Worm (Caenorhabditis elegans) whole organism, L4 larva: ENCODE results near the gene ceh-24.
A peak's percentile ranks its signal among the peaks of the same experiment; 100 is the strongest.

Source experiments
- D1046.2 ChIP-seq: fragments of 200-800 bp; sonication (Bioruptor generic); IDR thresholded peaks from 2 replicates; pipeline ENCODE4 v1.3.6; 2022; ENCODE audit warnings: missing genetic modification characterization, missing compliant biosample characterization
- F10B5.3 ChIP-seq: sonication (generic microtip); optimal IDR thresholded peaks from 2 replicates; lab custom pipeline; 2016; ENCODE audit warnings: mild to moderate bottlenecking, missing genetic modification characterization, missing compliant biosample characterization
- F26F4.8 ChIP-seq: fragments of 200-800 bp; sonication (Bioruptor generic); conservative IDR thresholded peaks from 2 replicates; pipeline ENCODE4 v1.3.6; 2022; ENCODE audit warnings: missing genetic modification characterization, missing compliant biosample characterization
- R02D3.7 ChIP-seq: fragments of 150-350 bp; sonication (generic microtip); optimal IDR thresholded peaks from 3 replicates; lab custom pipeline; 2014; ENCODE audit warnings: missing biosample characterization, missing genetic modification characterization
- Y105C5A.15 ChIP-seq: fragments of 200-800 bp; sonication (Bioruptor generic); IDR thresholded peaks from 2 replicates; pipeline ENCODE4 v1.3.6; 2022; ENCODE audit warnings: missing genetic modification characterization, missing compliant biosample characterization
- Y48G9A.11 ChIP-seq: fragments of 200-800 bp; sonication (Bioruptor generic); IDR thresholded peaks from 2 replicates; pipeline ENCODE4 v1.3.6; 2022; ENCODE audit warnings: missing genetic modification reagents, missing genetic modification characterization, missing compliant biosample characterization
- Y5F2A.4 ChIP-seq: fragments of 200-800 bp; sonication (Bioruptor generic); optimal IDR thresholded peaks from 2 replicates; lab custom pipeline; 2018; ENCODE audit warnings: mild to moderate bottlenecking, missing genetic modification characterization, missing compliant biosample characterization
- ZK546.5 ChIP-seq, 2 experiments: sonication (generic microtip); optimal IDR thresholded peaks; 2 replicates each; lab custom pipeline; 2017; ENCODE audit warnings: missing biosample characterization in 2 of 2, missing genetic modification characterization in 2 of 2
- aha-1 ChIP-seq: fragments of 150-350 bp; peaks from one replicate; lab custom pipeline; 2014; ENCODE audit warnings: missing biosample characterization, missing genetic modification characterization
- ama-1 ChIP-seq: fragments of 150-350 bp; optimal IDR thresholded peaks from 2 replicates; lab custom pipeline; 2014; ENCODE audit warnings: inconsistent platforms, mixed read lengths
- arid-1 ChIP-seq: fragments of 200-800 bp; sonication (Bioruptor generic); conservative IDR thresholded peaks from 2 replicates; pipeline ENCODE4 v1.3.6; 2022; ENCODE audit warnings: missing genetic modification reagents, missing genetic modification characterization, missing compliant biosample characterization
- attf-4 ChIP-seq: sonication (generic microtip); optimal IDR thresholded peaks from 3 replicates; lab custom pipeline; 2017; ENCODE audit warnings: missing biosample characterization, missing genetic modification characterization
- ceh-44 ChIP-seq: fragments of 200-800 bp; sonication (Bioruptor generic); IDR thresholded peaks from 2 replicates; pipeline ENCODE4 v1.3.6; 2022; ENCODE audit warnings: missing genetic modification reagents, missing genetic modification characterization, missing compliant biosample characterization
- ceh-62 ChIP-seq: sonication (generic microtip); optimal IDR thresholded peaks from 2 replicates; lab custom pipeline; 2017; ENCODE audit warnings: missing biosample characterization, missing genetic modification characterization
- ceh-82 ChIP-seq: sonication (generic microtip); optimal IDR thresholded peaks from 2 replicates; lab custom pipeline; 2017; ENCODE audit warnings: missing biosample characterization, missing genetic modification characterization
- ces-1 ChIP-seq: fragments of 150-350 bp; sonication (generic microtip); optimal IDR thresholded peaks from 4 replicates; lab custom pipeline; 2014; ENCODE audit warnings: missing biosample characterization, missing genetic modification reagents, missing genetic modification characterization
- cey-2 ChIP-seq: sonication (generic microtip); optimal IDR thresholded peaks from 3 replicates; lab custom pipeline; 2017; ENCODE audit warnings: missing genetic modification characterization, mild to moderate bottlenecking, missing compliant biosample characterization, antibody characterized with exemption, borderline replicate concordance; ENCODE audit not compliant: insufficient read depth
- daf-12 ChIP-seq: fragments of 150-350 bp; optimal IDR thresholded peaks from 2 replicates; lab custom pipeline; 2014; ENCODE audit warnings: missing biosample characterization, missing genetic modification reagents, missing genetic modification characterization
- daf-8 ChIP-seq: fragments of 200-800 bp; sonication (Bioruptor generic); IDR thresholded peaks from 2 replicates; pipeline ENCODE4 v1.3.6; 2022; ENCODE audit warnings: missing genetic modification characterization, missing compliant biosample characterization
- dmd-6 ChIP-seq: fragments of 200-800 bp; sonication (Bioruptor generic); IDR thresholded peaks from 2 replicates; pipeline ENCODE4 v1.3.6; 2022; ENCODE audit warnings: missing genetic modification reagents, missing genetic modification characterization, missing compliant biosample characterization
- dpl-1 ChIP-seq: fragments of 150-350 bp; optimal IDR thresholded peaks from 2 replicates; lab custom pipeline; 2014; ENCODE audit warnings: missing biosample characterization, missing genetic modification reagents, missing genetic modification characterization
- duxl-1 ChIP-seq: sonication (generic microtip); optimal IDR thresholded peaks from 2 replicates; lab custom pipeline; 2016; ENCODE audit warnings: mild to moderate bottlenecking, missing genetic modification characterization, moderate library complexity, missing compliant biosample characterization; ENCODE audit not compliant: poor library complexity
- hlh-11 ChIP-seq: fragments of 200-800 bp; sonication (Bioruptor generic); optimal IDR thresholded peaks from 2 replicates; lab custom pipeline; 2018; ENCODE audit warnings: mild to moderate bottlenecking, missing genetic modification characterization, missing compliant biosample characterization
- hlh-30 ChIP-seq: sonication (generic microtip); optimal IDR thresholded peaks from 2 replicates; lab custom pipeline; 2017; ENCODE audit warnings: antibody characterized with exemption, mild to moderate bottlenecking, missing genetic modification characterization, missing compliant biosample characterization; ENCODE audit not compliant: insufficient read depth
- jun-1 ChIP-seq: fragments of 150-350 bp; optimal IDR thresholded peaks from 2 replicates; lab custom pipeline; 2014; ENCODE audit warnings: missing biosample characterization, missing genetic modification reagents, missing genetic modification characterization
- lin-39 ChIP-seq: fragments of 150-350 bp; optimal IDR thresholded peaks from 2 replicates; lab custom pipeline; 2014; ENCODE audit warnings: missing biosample characterization, missing genetic modification reagents, missing genetic modification characterization
- lir-3 ChIP-seq: sonication (generic microtip); optimal IDR thresholded peaks from 2 replicates; lab custom pipeline; 2016; ENCODE audit warnings: mild to moderate bottlenecking, missing genetic modification characterization, missing compliant biosample characterization
- mdl-1 ChIP-seq, 2 experiments: fragments of 150-350 bp in 1 of 2; sonication (generic microtip) in 1 of 2; optimal IDR thresholded peaks; 2 replicates each; lab custom pipeline; 2014 to 2017; ENCODE audit warnings: missing biosample characterization in 2 of 2, missing genetic modification characterization in 2 of 2
- mes-2 ChIP-seq: sonication (generic microtip); optimal IDR thresholded peaks from 2 replicates; lab custom pipeline; 2016; ENCODE audit warnings: missing genotype, mild to moderate bottlenecking, missing genetic modification characterization, missing compliant biosample characterization; ENCODE audit not compliant: poor library complexity, severe bottlenecking
- nhr-25 ChIP-seq: sonication (generic microtip); optimal IDR thresholded peaks from 2 replicates; lab custom pipeline; 2017; ENCODE audit warnings: missing genetic modification characterization, mild to moderate bottlenecking, missing compliant biosample characterization, antibody characterized with exemption, moderate library complexity, borderline replicate concordance; ENCODE audit not compliant: insufficient read depth
- nhr-42 ChIP-seq: fragments of 200-800 bp; sonication (Bioruptor generic); IDR thresholded peaks from 2 replicates; pipeline ENCODE4 v1.3.6; 2022; ENCODE audit warnings: missing genetic modification characterization, missing compliant biosample characterization
- nhr-48 ChIP-seq: sonication (generic microtip); optimal IDR thresholded peaks from 2 replicates; lab custom pipeline; 2016; ENCODE audit warnings: mild to moderate bottlenecking, missing genetic modification characterization, missing compliant biosample characterization
- nhr-6 ChIP-seq: fragments of 150-350 bp; optimal IDR thresholded peaks from 2 replicates; lab custom pipeline; 2014; ENCODE audit warnings: missing biosample characterization, missing genetic modification characterization
- pha-4 ChIP-seq, 2 experiments: fragments of 150-350 bp in 1 of 2; fragments of 200-800 bp in 1 of 2; sonication (Bioruptor generic) in 1 of 2; IDR thresholded peaks in 1 of 2; optimal IDR thresholded peaks in 1 of 2; 2 replicates each; pipeline versions ENCODE4 v1.3.6 to Lab custom; 2014 to 2022; ENCODE audit warnings: missing genetic modification characterization in 2 of 2, missing genetic modification reagents in 2 of 2, missing biosample characterization in 1 of 2, missing compliant biosample characterization in 1 of 2
- rbr-2 ChIP-seq: sonication (generic microtip); optimal IDR thresholded peaks from 2 replicates; lab custom pipeline; 2016; ENCODE audit warnings: missing genotype, missing genetic modification characterization, missing compliant biosample characterization
- sdz-12 ChIP-seq: fragments of 200-800 bp; sonication (Bioruptor generic); optimal IDR thresholded peaks from 2 replicates; lab custom pipeline; 2018; ENCODE audit warnings: mild to moderate bottlenecking, missing genetic modification characterization, missing compliant biosample characterization
- skn-1 ChIP-seq: fragments of 150-350 bp; optimal IDR thresholded peaks from 2 replicates; lab custom pipeline; 2014; ENCODE audit warnings: missing biosample characterization, missing genetic modification characterization
- snpc-4 ChIP-seq: fragments of 150-350 bp; optimal IDR thresholded peaks from 2 replicates; lab custom pipeline; 2014; ENCODE audit warnings: missing biosample characterization, missing genetic modification characterization
- spr-1 ChIP-seq: sonication (generic microtip); optimal IDR thresholded peaks from 2 replicates; lab custom pipeline; 2016; ENCODE audit warnings: mild to moderate bottlenecking, missing genetic modification characterization, missing compliant biosample characterization
- tag-97 ChIP-seq: fragments of 200-800 bp; sonication (Bioruptor generic); IDR thresholded peaks from 2 replicates; pipeline ENCODE4 v1.3.6; 2022; ENCODE audit warnings: missing genetic modification characterization, missing compliant biosample characterization
- tra-1 ChIP-seq: fragments of 200-800 bp; sonication (Bioruptor generic); IDR thresholded peaks from 2 replicates; pipeline ENCODE4 v1.3.6; 2022; ENCODE audit warnings: missing genetic modification reagents, missing genetic modification characterization, missing compliant biosample characterization
- unc-130 ChIP-seq: sonication (generic microtip); optimal IDR thresholded peaks from 2 replicates; lab custom pipeline; 2016; ENCODE audit warnings: missing genetic modification reagents, missing genetic modification characterization, missing compliant biosample characterization
- vab-7 ChIP-seq: fragments of 200-800 bp; sonication (Bioruptor generic); IDR thresholded peaks from 2 replicates; pipeline ENCODE4 v1.3.6; 2022; ENCODE audit warnings: missing genetic modification reagents, missing genetic modification characterization, missing compliant biosample characterization
- zfp-2 ChIP-seq: sonication (generic microtip); optimal IDR thresholded peaks from 2 replicates; lab custom pipeline; 2016; ENCODE audit warnings: mild to moderate bottlenecking, missing genetic modification characterization, missing compliant biosample characterization
- ztf-11 ChIP-seq: fragments of 150-350 bp; optimal IDR thresholded peaks from 2 replicates; lab custom pipeline; 2014; ENCODE audit warnings: missing biosample characterization, missing genetic modification characterization
- ztf-7 ChIP-seq: fragments of 150-350 bp; optimal IDR thresholded peaks from 2 replicates; lab custom pipeline; 2014; ENCODE audit warnings: missing biosample characterization, missing genetic modification characterization

Gene ceh-24

DNA sequence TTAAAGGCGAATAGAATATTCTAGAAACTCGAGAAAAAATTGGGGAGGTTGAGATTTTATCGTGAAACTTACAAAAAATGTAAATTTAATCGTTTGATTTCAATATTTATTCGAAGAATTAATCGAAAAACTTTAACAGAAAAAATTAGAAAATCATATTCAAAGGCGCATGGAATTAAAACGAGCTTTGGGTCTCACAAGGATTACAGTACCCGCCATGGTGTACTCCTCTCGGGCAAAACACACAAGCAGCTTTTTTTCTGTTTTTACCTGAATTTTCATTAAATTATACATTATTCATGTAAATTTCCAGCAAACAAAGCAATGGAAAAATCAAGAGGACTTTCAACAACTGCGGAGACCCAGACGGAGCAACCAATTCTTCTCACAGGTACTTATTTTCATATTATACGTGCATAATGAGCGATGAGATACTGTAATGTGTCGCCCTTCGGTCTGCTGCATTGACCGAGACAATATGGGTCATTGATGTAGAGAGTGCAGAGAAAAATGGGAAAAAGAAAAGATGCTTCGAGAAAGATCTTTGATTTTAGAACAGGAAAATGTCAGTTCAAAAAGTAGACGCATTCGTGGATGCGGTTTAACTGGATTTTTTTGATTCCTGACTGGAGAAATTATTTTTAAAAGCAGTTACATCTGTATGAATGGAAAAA, 25.7 kb upstream of the ceh-24 start, which contains the start of the genes F53C11.4 and F53C11.5 (continued):
- no peak for TF ChIP-seq Y5F2A.4 (GFP tag; lab: Kevin White, UChicago)
- TF ChIP-seq R02D3.7 (tag; lab: Kevin White, UChicago), result no peak

DNA sequence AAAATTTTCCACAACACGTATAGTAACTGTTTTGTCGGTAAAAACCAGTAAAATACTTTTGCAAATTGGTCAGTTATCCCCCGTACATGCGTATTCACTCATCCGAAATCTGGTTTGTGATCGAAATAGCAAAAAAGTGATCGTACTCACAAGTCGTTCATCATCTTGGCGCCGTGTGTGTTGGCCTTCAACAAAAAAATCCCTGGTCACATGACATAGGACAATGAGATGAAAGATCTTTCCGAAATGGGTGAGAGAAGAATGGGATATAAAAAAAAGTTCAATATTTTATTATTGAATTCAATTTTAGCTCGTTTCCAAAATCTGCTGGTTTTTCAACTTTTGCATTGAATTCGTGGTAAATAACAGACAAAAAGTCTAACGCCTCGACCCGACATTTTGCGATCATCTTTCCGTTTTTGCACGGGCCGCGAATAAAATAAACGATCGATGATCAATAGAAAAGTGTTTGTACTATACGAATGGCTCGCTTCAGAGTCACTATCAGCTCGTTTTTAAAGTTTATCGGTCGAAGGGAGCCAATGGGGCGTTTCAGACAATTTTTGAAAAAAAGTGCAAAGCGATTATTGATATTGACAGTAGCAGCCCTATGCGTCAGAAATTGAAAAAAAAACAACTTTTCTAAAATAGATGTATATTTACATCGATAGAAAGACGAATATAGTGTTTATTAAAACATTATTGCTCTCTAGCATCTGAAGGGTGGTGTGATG, 24.9 kb upstream of the ceh-24 start:
- TF ChIP-seq snpc-4 (tag; lab: Kevin White, UChicago), result no peak
- no peak for TF ChIP-seq ztf-11 (tag; lab: Kevin White, UChicago)
- no peak for TF ChIP-seq nhr-25
- TF ChIP-seq ztf-7 (tag; lab: Kevin White, UChicago), result no peak
- TF ChIP-seq mdl-1 (tag; optimal IDR thresholded peaks at IDR 0.05; lab: Kevin White, UChicago), result peak in 1 of 2 experiments; percentile 1
- peak; percentile 29; the same call in 1 of the 2 replicates for TF ChIP-seq dmd-6
- TF ChIP-seq rbr-2 (tag; lab: Kevin White, UChicago), result no peak
- no peak for TF ChIP-seq lir-3
- TF ChIP-seq aha-1 (tag; lab: Kevin White, UChicago), result peak; percentile 51
- TF ChIP-seq sdz-12 (GFP tag; lab: Kevin White, UChicago), result no peak
- TF ChIP-seq zfp-2 (tag; lab: Kevin White, UChicago), result no peak
- TF ChIP-seq ceh-62 (tag; lab: Kevin White, UChicago), result no peak
- TF ChIP-seq tag-97 (GFP tag; lab: Robert Waterston, UW), result no peak
- TF ChIP-seq attf-4, result no peak
- TF ChIP-seq daf-8, result no peak
- TF ChIP-seq hlh-30 (tag; lab: Kevin White, UChicago), result peak; percentile 82
- TF ChIP-seq F26F4.8 (GFP tag; lab: Robert Waterston, UW), result no peak
- peak; percentile 1 for TF ChIP-seq mes-2
- no peak for TF ChIP-seq nhr-42 (GFP tag; lab: Robert Waterston, UW)
- TF ChIP-seq hlh-11 (tag; lab: Kevin White, UChicago), result no peak
- no peak for TF ChIP-seq nhr-6 (tag; lab: Kevin White, UChicago)
- no peak for TF ChIP-seq D1046.2 (GFP tag; lab: Robert Waterston, UW)
- TF ChIP-seq spr-1 (tag; lab: Kevin White, UChicago), result no peak
- TF ChIP-seq vab-7 (GFP tag; lab: Robert Waterston, UW), result no peak
- no peak for TF ChIP-seq ces-1 (GFP tag; lab: Kevin White, UChicago)
- TF ChIP-seq lin-39 (tag; lab: Kevin White, UChicago), result no peak
- TF ChIP-seq jun-1 (tag; lab: Kevin White, UChicago), result no peak
- no peak for TF ChIP-seq nhr-48 (tag; lab: Kevin White, UChicago)
- TF ChIP-seq pha-4 (GFP tag; IDR thresholded peaks at IDR 0.05; lab: Robert Waterston, UW), result no peak
- TF ChIP-seq pha-4 (tag; optimal IDR thresholded peaks at IDR 0.05; lab: Kevin White, UChicago), result peak; percentile 2
- 0 out of 2 replicates have a peak, but pooled peaks have one; percentile 14 for TF ChIP-seq arid-1
- TF ChIP-seq Y105C5A.15 (GFP tag; lab: Robert Waterston, UW), result no peak
- TF ChIP-seq Y5F2A.4 (GFP tag; lab: Kevin White, UChicago), result no peak
- no peak for TF ChIP-seq ZK546.5 (tag; optimal IDR thresholded peaks at IDR 0.05; lab: Kevin White, UChicago)
- no peak for TF ChIP-seq cey-2 (tag; lab: Kevin White, UChicago)
- no peak for TF ChIP-seq ceh-44
- no peak for TF ChIP-seq skn-1 (tag; lab: Kevin White, UChicago)
- TF ChIP-seq ceh-82 (tag; lab: Kevin White, UChicago), result no peak
- TF ChIP-seq duxl-1, result no peak
- TF ChIP-seq Y48G9A.11 (GFP tag; lab: Robert Waterston, UW), result no peak
- no peak for TF ChIP-seq ama-1 (lab: Kevin White, UChicago)
- TF ChIP-seq tra-1 (GFP tag; lab: Robert Waterston, UW), result no peak
- no peak for TF ChIP-seq daf-12 (tag; lab: Kevin White, UChicago)
- TF ChIP-seq F10B5.3 (tag; lab: Kevin White, UChicago), result no peak
- TF ChIP-seq unc-130 (GFP tag; lab: Kevin White, UChicago), result no peak
- no peak for TF ChIP-seq R02D3.7 (tag; lab: Kevin White, UChicago)
- no peak for TF ChIP-seq dpl-1
